Worm (Caenorhabditis elegans) whole organism, L4 larva: ENCODE results near the gene C14E2.7.

Source experiments
- jun-1 ChIP-seq: fragments of 150-350 bp; optimal IDR thresholded peaks from 2 replicates; lab custom pipeline; 2014; ENCODE audit warnings: missing biosample characterization, missing genetic modification reagents, missing genetic modification characterization
- lin-29 ChIP-seq: fragments of 200-800 bp; sonication (Bioruptor generic); IDR thresholded peaks from 2 replicates; pipeline ENCODE4 v1.3.6; 2022; ENCODE audit warnings: missing genetic modification reagents, missing genetic modification characterization, missing compliant biosample characterization
- lsy-2 ChIP-seq, 2 experiments: fragments of 150-350 bp in 1 of 2; sonication (generic microtip) in 1 of 2; optimal IDR thresholded peaks; 2 replicates each; lab custom pipeline; 2014 to 2017; ENCODE audit warnings: missing biosample characterization in 2 of 2, missing genetic modification characterization in 2 of 2

C14E2.7 gene

ce11 chrX:1864946-1865345, 48.7 kb downstream of the C14E2.7 start, which contains the start of gene tbx-41 (continued):
- TF ChIP-seq lsy-2 (tag; optimal IDR thresholded peaks at IDR 0.05; lab: Kevin White, UChicago) (no peak), jun-1 (tag; lab: Kevin White, UChicago) (no peak), lin-29 (GFP tag; lab: Robert Waterston, UW) (no peak)
